Fruit fly (Drosophila melanogaster) ovary, adult (tissue): Measurements from ENCODE around the gene I-t.

Experiments
- CG17801 ChIP-seq: fragments of 200-800 bp; optimal IDR thresholded peaks from 2 replicates; lab custom pipeline; 2019; ENCODE audit warnings: missing biosample characterization, mild to moderate bottlenecking, missing genetic modification characterization, moderate library complexity; ENCODE audit not compliant: partially characterized antibody

The I-t gene

dm6 chr3R:11673955-11674663, 29.7 kb upstream of the I-t start, which contains the start of gene CG14715:
TSS of gene CG14715 (plus strand) at chr3R:11674221.
- no peak for TF ChIP-seq CG17801

dm6 chr3R:11678016-11678415, 25.8 kb upstream of the I-t start, which contains the start of gene CG18476:
TSS of gene CG18476 (minus strand) at chr3R:11678116.
- TF ChIP-seq CG17801, result peak; percentile 97

DNA sequence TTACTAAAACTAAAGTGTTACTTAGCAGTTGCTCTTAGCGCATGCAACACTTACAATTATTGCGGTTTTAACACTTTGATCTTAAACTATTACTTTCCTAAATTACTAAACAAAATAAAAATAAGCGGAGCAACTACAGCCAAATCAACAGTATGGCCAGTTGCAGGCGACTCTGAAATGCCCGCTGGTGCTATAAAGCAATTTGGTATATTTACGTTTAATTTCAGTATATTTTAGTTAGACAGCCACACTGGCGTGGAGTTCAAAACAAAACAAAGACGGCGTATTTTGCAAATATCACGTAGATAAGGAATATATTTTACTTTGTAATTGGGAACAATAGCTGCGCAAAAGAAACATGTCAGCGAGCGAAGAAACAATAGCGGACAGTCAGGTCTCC, 24.3 kb upstream of the I-t start, which contains the start of the genes Taf12 and Ho:
Taf12 (minus strand) TSS at position 178 of the 400 bp plus-strand sequence.
Ho (plus strand) TSS at position 231 of the 400 bp plus-strand sequence.
- TF ChIP-seq CG17801, result peak; percentile 46

- no peak for TF ChIP-seq CG17801
Observed at dm6 chr3R:11683675-11684074, 20.2 kb upstream of the I-t start.

- TF ChIP-seq CG17801, result no peak
Observed at dm6 chr3R:11684316-11684715, 19.5 kb upstream of the I-t start, which contains the start of gene CG6830. TSS of gene CG6830 (minus strand) at chr3R:11684342.

- TF ChIP-seq CG17801, result peak; percentile 36
Observed at dm6 chr3R:11688055-11688454, 15.8 kb upstream of the I-t start, which contains the start of gene CG6834. TSS of gene CG6834 (minus strand) at chr3R:11688133.

DNA sequence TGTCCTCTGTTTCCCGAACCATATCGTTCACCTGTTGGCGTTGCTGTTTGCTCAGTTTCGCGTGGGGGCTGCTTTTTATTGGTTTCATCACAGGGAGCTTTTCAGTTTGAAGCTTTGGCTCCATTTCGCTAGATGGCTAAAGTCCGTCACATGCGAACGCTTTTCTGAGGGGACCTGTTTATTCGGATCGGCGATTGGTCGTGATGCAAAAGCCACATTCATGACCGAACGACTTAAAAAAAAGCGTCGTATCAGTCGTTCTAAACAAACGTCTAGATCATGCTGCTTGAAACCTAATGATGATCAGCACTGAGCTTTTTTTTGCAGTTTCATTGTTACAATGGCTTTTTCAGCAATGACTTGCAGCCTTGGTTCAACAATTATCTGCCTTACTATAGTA, 13.9 kb upstream of the I-t start, which contains the start of gene CG6908:
CG6908 (minus strand) TSS at position 152 of the 400 bp plus-strand sequence.
- no peak for TF ChIP-seq CG17801

DNA sequence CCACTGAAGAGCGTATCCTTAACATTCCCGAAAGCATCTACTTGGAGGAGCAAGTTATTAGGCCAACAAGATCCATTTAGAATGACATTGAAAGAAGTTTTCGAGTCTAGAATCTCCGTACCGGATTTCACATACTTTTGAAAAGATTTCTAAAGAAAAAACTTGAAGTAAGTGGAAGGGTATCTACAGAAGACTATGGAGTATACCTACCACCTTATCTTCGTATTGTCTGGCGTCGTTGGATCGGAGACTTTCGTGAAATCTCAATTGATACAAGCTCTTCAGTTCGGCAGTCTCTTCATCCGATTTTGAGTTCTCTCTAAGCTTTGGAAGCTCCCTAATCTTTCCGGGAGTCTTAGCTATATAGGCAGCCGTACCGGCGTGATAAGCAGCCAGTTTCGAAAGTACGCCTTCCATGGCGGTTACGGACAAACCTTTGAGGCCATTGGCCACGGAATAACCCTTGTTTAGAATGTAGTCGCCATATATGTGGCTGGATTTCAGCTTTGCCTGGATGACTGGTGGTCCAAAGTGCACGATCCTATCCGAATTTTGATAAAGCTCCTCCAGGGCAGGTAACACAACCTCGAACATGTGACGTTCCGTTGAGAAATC, 12.9 kb upstream of the I-t start:
- TF ChIP-seq CG17801, result no peak

DNA sequence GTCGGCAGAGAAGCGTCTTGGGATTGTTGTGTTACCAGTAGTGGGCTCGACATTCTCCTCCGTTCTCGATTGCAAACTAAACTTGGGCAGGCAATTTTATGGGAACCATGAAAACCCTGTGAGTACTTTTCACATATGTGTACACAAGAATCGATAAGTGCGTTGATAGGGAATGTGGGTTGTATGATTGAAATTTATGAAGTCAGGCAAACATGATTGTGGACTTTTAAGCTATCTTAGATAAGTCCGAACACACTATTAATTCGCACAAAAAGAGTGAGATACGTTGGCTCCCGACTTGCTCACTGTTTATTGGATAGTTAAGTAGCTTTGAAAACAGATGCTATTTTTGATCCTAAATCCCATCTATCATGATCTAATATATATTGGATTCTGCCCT, 12.1 kb upstream of the I-t start, which contains the start of gene CG18765:
CG18765 (minus strand) TSS at position 53 of the 400 bp plus-strand sequence.
- TF ChIP-seq CG17801, result no peak

DNA sequence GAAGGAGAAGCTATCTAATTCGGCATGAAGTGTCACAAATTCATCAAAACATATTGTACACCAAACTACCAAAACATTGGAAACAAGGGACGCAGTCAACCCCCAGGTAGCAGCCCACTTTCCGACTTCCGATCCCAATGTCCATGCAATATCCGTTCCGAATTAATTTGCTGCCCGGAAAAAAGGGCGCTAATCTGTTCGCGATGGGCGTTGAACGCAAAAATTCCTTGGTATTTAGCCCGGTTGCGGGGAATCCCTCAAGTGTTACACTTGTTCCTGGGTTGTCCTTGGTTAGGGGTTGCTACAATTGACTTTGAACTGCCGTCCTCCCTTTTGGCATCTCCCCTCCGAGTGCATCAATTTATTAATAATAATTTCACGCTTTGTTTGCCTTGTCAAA, 11.3 kb upstream of the I-t start:
- TF ChIP-seq CG17801, result no peak

DNA sequence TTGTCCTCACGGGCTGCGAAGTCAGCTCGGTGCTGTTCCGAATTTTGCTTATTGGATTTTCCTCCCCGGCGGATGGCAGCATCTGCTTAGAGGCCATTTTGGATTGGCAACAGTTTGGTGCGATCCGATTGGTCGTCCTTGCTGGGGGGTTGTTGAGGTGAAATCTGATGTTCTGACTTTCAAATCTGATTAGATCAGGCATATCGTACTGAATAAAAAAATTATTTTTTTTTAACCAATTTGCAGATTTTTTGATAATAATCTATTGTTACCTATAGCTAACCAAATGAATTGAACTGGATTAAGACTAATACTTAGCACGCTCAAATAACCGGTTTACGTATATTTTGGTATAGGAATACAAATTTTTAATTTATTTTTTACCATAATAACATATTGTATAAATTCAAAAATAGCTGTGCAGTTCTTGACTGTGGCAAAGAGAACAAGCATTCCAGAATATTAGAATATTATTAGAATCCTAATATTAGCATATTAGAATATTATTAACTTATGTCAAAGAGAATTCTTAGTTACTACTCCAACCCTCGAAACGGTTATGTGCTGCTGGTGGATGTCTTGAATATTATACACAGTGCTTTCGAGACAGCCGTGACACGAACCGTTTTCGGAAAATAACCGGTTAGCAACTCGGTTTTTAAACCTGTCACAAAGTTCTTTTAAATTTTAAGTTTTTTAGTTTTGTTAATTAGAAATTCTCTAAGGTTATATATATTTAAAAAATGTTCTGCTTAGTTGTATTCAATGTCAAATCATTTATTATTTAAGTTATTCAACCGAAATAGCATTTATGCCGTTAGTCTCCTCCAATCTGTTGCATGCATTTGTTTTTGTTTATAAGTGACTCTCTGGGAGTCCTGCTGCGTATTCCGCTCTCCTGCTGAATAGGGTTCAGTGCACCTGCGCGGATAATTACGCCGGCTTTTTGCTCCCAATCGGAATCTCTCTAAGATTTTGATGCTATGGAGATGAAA, 9.2 kb upstream of the I-t start, which contains the start of gene Fer3:
Fer3 (minus strand) TSS at position 1 of the 995 bp plus-strand sequence.
- no peak for TF ChIP-seq CG17801

dm6 chr3R:11696209-11696608, 7.6 kb upstream of the I-t start, which contains the start of gene CG14717:
TSS of gene CG14717 (plus strand) at chr3R:11696509.
- TF ChIP-seq CG17801, result no peak

- no peak for TF ChIP-seq CG17801
Observed at dm6 chr3R:11700314-11700713, 3.5 kb upstream of the I-t start, which contains the start of gene CG14718. TSS of gene CG14718 (plus strand) at chr3R:11700614.

DNA sequence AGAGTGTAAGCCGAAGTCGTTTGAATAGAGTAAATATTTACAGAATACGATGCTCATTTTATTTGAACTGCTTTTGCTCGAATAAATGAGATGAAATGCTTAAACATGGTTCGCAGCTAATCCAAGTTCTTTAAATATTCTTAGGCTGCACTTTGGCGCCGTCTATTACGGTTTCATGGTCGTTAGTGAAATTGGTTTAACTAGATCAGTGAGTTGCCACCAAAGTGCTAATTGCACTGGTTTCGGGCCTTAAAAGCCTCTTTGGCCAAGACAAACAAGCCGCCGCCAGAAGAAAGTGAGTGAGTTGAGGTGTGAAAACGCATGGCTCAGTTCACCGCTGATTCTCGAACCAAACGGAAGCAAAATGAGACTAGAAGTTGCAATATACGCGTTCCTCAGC, 7.5 kb downstream of the I-t start, which contains the start of gene CG14720:
CG14720 (plus strand) TSS at position 301 of the 400 bp plus-strand sequence.
- TF ChIP-seq CG17801, result no peak

- TF ChIP-seq CG17801, result no peak
Observed at dm6 chr3R:11721593-11721992, 17.8 kb downstream of the I-t start, which contains the start of gene CG12594. TSS of gene CG12594 (plus strand) at chr3R:11721734.

- no peak for TF ChIP-seq CG17801
Observed at dm6 chr3R:11735337-11735736, 31.5 kb downstream of the I-t start, which contains the start of gene CG14721. TSS of gene CG14721 (plus strand) at chr3R:11735447.
